Worm (Caenorhabditis elegans) whole organism, L3 larva: ENCODE data around the gene Y46G5A.8.
A peak's percentile ranks its signal among the peaks of the same experiment; 100 is the strongest.
"Not testable (repeated sequence)": the region's sequence is repeated elsewhere in the genome, so short reads cannot be mapped to it uniquely, and the experiment has no call there.

ENCODE experiments used
- R02D3.7 ChIP-seq: fragments of 150-350 bp; optimal IDR thresholded peaks from 2 replicates; lab custom pipeline; 2014; ENCODE audit warnings: missing biosample characterization, missing genetic modification characterization
- ZK546.5 ChIP-seq: sonication (generic microtip); optimal IDR thresholded peaks from 2 replicates; lab custom pipeline; 2017; ENCODE audit warnings: missing biosample characterization, missing genetic modification characterization
- aly-2 ChIP-seq: fragments of 150-350 bp; optimal IDR thresholded peaks from 2 replicates; lab custom pipeline; 2014; ENCODE audit warnings: missing biosample characterization, missing genetic modification characterization
- ama-1 ChIP-seq: fragments of 150-350 bp; optimal IDR thresholded peaks from 2 replicates; lab custom pipeline; 2018
- ceh-16 ChIP-seq: sonication (generic microtip); optimal IDR thresholded peaks from 2 replicates; lab custom pipeline; 2017; ENCODE audit warnings: missing biosample characterization, missing genetic modification characterization
- ceh-9 ChIP-seq: sonication (generic microtip); optimal IDR thresholded peaks from 2 replicates; lab custom pipeline; 2018; ENCODE audit warnings: missing biosample characterization, missing genetic modification characterization
- egl-5 ChIP-seq: fragments of 150-350 bp; optimal IDR thresholded peaks from 2 replicates; lab custom pipeline; 2017; ENCODE audit warnings: missing biosample characterization, missing genetic modification reagents, missing genetic modification characterization, inconsistent platforms
- elt-1 ChIP-seq: fragments of 150-350 bp; optimal IDR thresholded peaks from 2 replicates; lab custom pipeline; 2014; ENCODE audit warnings: missing biosample characterization, missing genetic modification characterization
- elt-2 ChIP-seq: sonication (generic microtip); optimal IDR thresholded peaks from 2 replicates; lab custom pipeline; 2016; ENCODE audit warnings: missing genetic modification reagents, mild to moderate bottlenecking, missing genetic modification characterization, missing compliant biosample characterization
- eor-1 ChIP-seq, 2 experiments: fragments of 150-350 bp; optimal IDR thresholded peaks; 2 replicates each; lab custom pipeline; 2014 to 2018; ENCODE audit warnings: missing biosample characterization in 2 of 2, missing genetic modification characterization in 2 of 2
- fkh-10 ChIP-seq: sonication (generic microtip); optimal IDR thresholded peaks from 2 replicates; lab custom pipeline; 2017; ENCODE audit warnings: missing biosample characterization, missing genetic modification reagents, missing genetic modification characterization
- fkh-2 ChIP-seq: fragments of 150-350 bp; optimal IDR thresholded peaks from 2 replicates; lab custom pipeline; 2014; ENCODE audit warnings: missing biosample characterization, missing genetic modification reagents, missing genetic modification characterization
- hmg-11 ChIP-seq: sonication (generic microtip); optimal IDR thresholded peaks from 2 replicates; lab custom pipeline; 2016; ENCODE audit warnings: missing genetic modification characterization, missing compliant biosample characterization
- lin-15B ChIP-seq: fragments of 150-350 bp; optimal IDR thresholded peaks from 2 replicates; lab custom pipeline; 2014; ENCODE audit warnings: missing biosample characterization, missing genetic modification characterization
- lin-39 ChIP-seq: fragments of 150-350 bp; optimal IDR thresholded peaks from 2 replicates; lab custom pipeline; 2018; ENCODE audit warnings: missing biosample characterization, missing genetic modification reagents, missing genetic modification characterization
- lsy-12 ChIP-seq: sonication (generic microtip); optimal IDR thresholded peaks from 2 replicates; lab custom pipeline; 2016; ENCODE audit warnings: mild to moderate bottlenecking, missing genetic modification characterization, missing compliant biosample characterization
- mdl-1 ChIP-seq: fragments of 150-350 bp; optimal IDR thresholded peaks from 2 replicates; lab custom pipeline; 2014; ENCODE audit warnings: missing biosample characterization, missing genetic modification characterization
- mml-1 ChIP-seq: fragments of 150-350 bp; sonication (generic microtip); optimal IDR thresholded peaks from 3 replicates; lab custom pipeline; 2014; ENCODE audit warnings: missing biosample characterization, missing genetic modification characterization
- nfya-1 ChIP-seq: sonication (generic microtip); optimal IDR thresholded peaks from 2 replicates; lab custom pipeline; 2017; ENCODE audit warnings: missing genetic modification characterization, mild to moderate bottlenecking, missing compliant biosample characterization, antibody characterized with exemption, moderate library complexity; ENCODE audit not compliant: insufficient read depth
- nhr-11 ChIP-seq: fragments of 150-350 bp; optimal IDR thresholded peaks from 2 replicates; lab custom pipeline; 2014; ENCODE audit warnings: missing biosample characterization, missing genetic modification characterization
- nhr-237 ChIP-seq: fragments of 150-350 bp; optimal IDR thresholded peaks from 2 replicates; lab custom pipeline; 2014; ENCODE audit warnings: missing biosample characterization, missing genetic modification characterization
- nhr-25 ChIP-seq: sonication (generic microtip); optimal IDR thresholded peaks from 2 replicates; lab custom pipeline; 2017; ENCODE audit warnings: missing biosample characterization, missing genetic modification characterization
- nhr-28 ChIP-seq: fragments of 150-350 bp; optimal IDR thresholded peaks from 2 replicates; lab custom pipeline; 2014; ENCODE audit warnings: missing biosample characterization, missing genetic modification characterization
- nhr-43 ChIP-seq: sonication (generic microtip); optimal IDR thresholded peaks from 2 replicates; lab custom pipeline; 2016; ENCODE audit warnings: mild to moderate bottlenecking, missing genetic modification characterization, missing compliant biosample characterization; ENCODE audit not compliant: poor library complexity, severe bottlenecking
- nhr-67 ChIP-seq: fragments of 150-350 bp; optimal IDR thresholded peaks from 2 replicates; lab custom pipeline; 2014; ENCODE audit warnings: missing biosample characterization, missing genetic modification characterization
- nhr-76 ChIP-seq: fragments of 150-350 bp; sonication (generic microtip); optimal IDR thresholded peaks from 5 replicates; lab custom pipeline; 2014; ENCODE audit warnings: missing biosample characterization, missing genetic modification characterization
- nhr-77 ChIP-seq: fragments of 150-350 bp; optimal IDR thresholded peaks from 2 replicates; lab custom pipeline; 2014; ENCODE audit warnings: missing biosample characterization, missing genetic modification characterization
- pha-4 ChIP-seq: fragments of 150-350 bp; optimal IDR thresholded peaks from 2 replicates; lab custom pipeline; 2014; ENCODE audit warnings: missing biosample characterization, missing genetic modification reagents, missing genetic modification characterization
- sea-2 ChIP-seq: fragments of 150-350 bp; sonication (generic microtip); optimal IDR thresholded peaks from 4 replicates; lab custom pipeline; 2014; ENCODE audit warnings: missing biosample characterization, missing genetic modification reagents, missing genetic modification characterization
- skn-1 ChIP-seq: fragments of 150-350 bp; optimal IDR thresholded peaks from 2 replicates; lab custom pipeline; 2014; ENCODE audit warnings: missing biosample characterization, missing genetic modification characterization
- snpc-4 ChIP-seq: fragments of 150-350 bp; optimal IDR thresholded peaks from 2 replicates; lab custom pipeline; 2014; ENCODE audit warnings: missing biosample characterization, missing genetic modification characterization
- unc-39 ChIP-seq: sonication (generic microtip); optimal IDR thresholded peaks from 4 replicates; lab custom pipeline; 2017; ENCODE audit warnings: missing biosample characterization, missing genetic modification characterization
- unc-62 ChIP-seq: fragments of 150-350 bp; sonication (generic microtip); optimal IDR thresholded peaks from 4 replicates; lab custom pipeline; 2014; ENCODE audit warnings: missing biosample characterization, missing genetic modification reagents, missing genetic modification characterization

The Y46G5A.8 gene

DNA sequence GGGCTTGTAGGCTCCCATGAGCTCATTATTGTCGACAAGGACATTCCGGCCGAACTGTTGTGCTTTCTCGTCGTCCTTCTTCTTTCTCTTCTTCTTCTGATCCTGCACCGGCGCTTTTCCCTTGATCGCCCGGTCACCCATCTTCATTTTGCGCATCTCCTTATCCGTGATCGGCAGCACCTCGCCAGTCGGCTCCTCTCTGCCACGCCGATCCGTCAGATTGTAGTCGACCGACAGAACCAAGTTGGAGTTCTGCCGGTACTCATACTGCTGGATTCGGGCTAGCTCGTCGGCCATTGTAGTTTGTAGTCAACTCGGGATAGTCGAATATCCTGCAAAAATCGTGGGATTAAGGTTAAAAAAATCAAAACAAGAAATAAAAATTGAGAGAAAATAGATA, 19.6 kb upstream of the Y46G5A.8 start, which contains the start of gene snrp-200:
snrp-200 (minus strand) TSS at position 332 of the 400 bp plus-strand sequence.
- TF ChIP-seq lin-39 (tag; lab: Kevin White, UChicago) (no peak), nhr-11 (tag; lab: Kevin White, UChicago) (no peak), nhr-43 (tag; lab: Kevin White, UChicago) (no peak), mml-1 (no peak), nhr-77 (no peak), ZK546.5 (tag; lab: Kevin White, UChicago) (no peak), sea-2 (GFP tag; lab: Kevin White, UChicago) (no peak), aly-2 (tag; lab: Kevin White, UChicago) (no peak), nhr-76 (tag; lab: Kevin White, UChicago) (no peak)

DNA sequence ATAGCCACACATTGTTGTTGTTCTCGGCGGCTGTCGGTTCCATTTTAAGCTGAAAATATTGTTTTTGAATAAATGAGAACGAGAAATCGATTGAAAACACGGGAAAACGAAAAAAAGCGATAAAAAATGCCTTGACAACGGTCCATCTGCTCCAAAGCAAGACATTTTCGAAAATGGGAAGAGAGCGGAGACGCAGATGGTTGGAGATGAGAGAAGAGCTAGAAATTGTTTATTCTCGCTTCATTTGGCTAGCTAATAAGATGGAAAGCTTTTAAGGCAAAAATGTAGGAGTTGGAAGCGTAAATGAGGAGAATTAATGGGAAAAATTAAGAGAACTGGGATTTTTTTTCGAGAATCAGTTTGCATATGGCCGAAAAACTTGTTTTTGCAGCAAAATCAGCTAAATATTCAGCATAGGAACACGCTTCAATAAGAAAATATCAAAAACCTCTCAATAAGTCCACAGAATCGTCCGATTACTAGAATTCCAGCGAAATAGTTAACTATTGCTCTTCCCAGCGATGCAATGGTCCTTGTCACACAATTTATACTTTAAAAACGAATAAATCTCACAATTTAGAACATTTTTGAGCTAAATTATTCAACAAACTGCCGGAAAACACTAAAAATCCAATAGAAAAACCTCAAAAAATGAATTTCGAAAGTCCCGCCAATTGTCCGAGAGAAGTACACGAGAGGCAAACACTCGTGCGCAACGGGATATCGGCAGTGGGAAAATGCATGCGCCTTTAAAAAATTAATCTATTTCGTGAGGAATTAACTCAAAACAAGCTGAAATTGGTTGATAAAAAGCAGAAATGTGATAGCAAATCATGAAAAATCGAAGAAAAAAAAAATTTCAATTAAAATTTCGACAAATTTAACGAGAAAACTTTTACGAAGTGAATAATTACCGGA, 17.6 kb upstream of the Y46G5A.8 start, which contains the start of gene pisy-1:
pisy-1 (minus strand) TSS at position 51 of the 918 bp plus-strand sequence.
- TF ChIP-seq snpc-4 (tag; lab: Kevin White, UChicago) = peak; percentile 48
- no peak for TF ChIP-seq ama-1 (lab: Kevin White, UChicago)
- TF ChIP-seq pha-4 (tag; lab: Kevin White, UChicago) = peak; percentile 76
- TF ChIP-seq egl-5 = peak; percentile 46
- TF ChIP-seq lin-15B (tag; lab: Kevin White, UChicago) = peak; percentile 77
- TF ChIP-seq nhr-76 (tag; lab: Kevin White, UChicago) = no peak
- peak; percentile 55 for TF ChIP-seq hmg-11 (tag; lab: Kevin White, UChicago)
- peak; percentile 4 for TF ChIP-seq elt-2 (tag; lab: Kevin White, UChicago)
- peak; percentile 49 for TF ChIP-seq lin-39 (tag; lab: Kevin White, UChicago)
- TF ChIP-seq nhr-25 (tag; lab: Kevin White, UChicago) = peak; percentile 4

DNA sequence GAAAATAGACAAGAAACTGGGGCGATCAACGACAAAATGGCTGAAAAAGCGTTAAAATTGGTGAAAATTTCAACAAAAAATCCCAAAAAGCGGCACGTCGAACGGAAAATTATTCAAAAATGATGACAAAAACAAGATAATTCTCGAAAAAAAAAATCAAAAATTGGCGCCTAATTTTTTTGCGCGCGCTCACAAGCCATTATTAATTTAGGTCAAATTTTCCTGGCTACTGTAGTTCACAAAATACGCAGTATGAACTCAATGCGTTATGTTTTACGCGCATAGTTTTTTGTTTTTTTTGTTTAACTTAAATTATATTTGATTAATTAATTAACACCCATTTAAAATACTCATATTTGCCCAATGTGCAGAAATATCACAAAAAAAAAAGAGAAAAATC, 16.8 kb upstream of the Y46G5A.8 start:
- no peak for TF ChIP-seq lin-39 (tag; lab: Kevin White, UChicago)
- TF ChIP-seq nfya-1 (tag; lab: Kevin White, UChicago) = no peak
- no peak for TF ChIP-seq nhr-237 (tag; lab: Kevin White, UChicago)
- no peak for TF ChIP-seq egl-5
- no peak for TF ChIP-seq fkh-2 (tag; lab: Kevin White, UChicago)
- no peak for TF ChIP-seq R02D3.7 (tag; lab: Kevin White, UChicago)
- TF ChIP-seq mdl-1 (tag; lab: Kevin White, UChicago) = no peak
- no peak for TF ChIP-seq ceh-16 (tag; lab: Kevin White, UChicago)

DNA sequence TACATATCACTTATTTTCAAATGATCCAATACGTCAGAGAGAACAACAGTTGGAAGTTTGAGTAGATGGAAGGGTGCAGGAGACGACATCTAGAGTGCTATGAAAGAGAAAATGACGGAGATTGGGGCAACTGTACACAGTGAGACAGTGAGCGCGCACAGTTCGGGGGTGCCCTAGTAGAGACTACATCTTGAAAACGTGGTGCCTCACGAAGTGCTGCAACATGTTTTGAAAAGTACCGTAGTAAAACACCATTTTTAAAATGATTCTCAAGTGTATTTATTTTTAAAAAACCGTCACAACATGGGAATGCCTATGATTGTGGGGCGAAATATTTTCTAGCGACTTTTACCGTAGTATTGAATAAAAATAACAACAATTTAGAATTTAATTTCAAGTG, 2.4 kb upstream of the Y46G5A.8 start, which contains the start of gene Y46G5A.39:
Y46G5A.39 (minus strand) TSS at position 101 of the 400 bp plus-strand sequence.
- not testable (repeated sequence) for TF ChIP-seq nhr-77; elt-1; hmg-11 (tag; lab: Kevin White, UChicago)

DNA sequence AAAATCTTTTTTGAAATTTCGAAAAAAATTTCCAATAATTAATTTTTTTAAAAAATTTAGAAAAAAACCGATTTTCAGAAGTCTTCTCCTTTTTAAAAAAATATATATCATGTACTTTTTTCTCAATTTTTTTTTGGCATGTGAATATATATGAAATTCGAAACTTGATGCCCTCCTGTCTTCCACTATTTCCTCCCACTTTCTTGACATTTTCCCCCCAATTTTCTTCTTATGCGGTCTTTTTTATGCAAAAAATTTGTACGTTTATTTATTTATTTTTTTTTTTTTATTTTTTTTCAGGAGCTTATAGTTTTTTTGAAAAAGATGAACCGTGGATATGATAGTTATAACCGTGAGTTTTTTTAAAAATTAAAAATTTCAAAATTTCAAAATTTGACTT, 4.4 kb downstream of the Y46G5A.8 start, which contains the start of gene cnp-2:
cnp-2 (plus strand) TSS at position 301 of the 400 bp plus-strand sequence.
- TF ChIP-seq nhr-25 (tag; lab: Kevin White, UChicago) = no peak
- no peak for TF ChIP-seq hmg-11 (tag; lab: Kevin White, UChicago)
- no peak for TF ChIP-seq lsy-12

DNA sequence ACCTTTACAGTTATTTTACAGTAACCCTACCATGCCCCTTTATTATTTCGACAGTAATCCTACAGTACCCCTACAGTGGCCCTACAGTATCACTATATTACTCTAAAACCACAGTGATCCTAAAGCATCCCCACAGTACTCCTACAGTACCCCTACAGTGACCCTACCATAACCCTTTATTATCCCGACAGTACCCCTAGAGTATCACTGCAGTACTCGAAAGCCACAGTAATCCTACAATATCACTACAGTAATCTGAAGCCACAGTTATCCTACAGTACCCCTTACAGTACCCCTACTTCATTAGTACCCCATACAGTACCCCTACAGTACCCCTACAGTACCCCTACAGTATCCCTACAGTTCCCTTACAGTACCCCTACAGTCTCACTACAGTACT, 8.3 kb downstream of the Y46G5A.8 start:
- TF ChIP-seq unc-62 (GFP tag; lab: Kevin White, UChicago) (no peak), lsy-12 (no peak), nhr-67 (tag; lab: Kevin White, UChicago) (no peak), snpc-4 (tag; lab: Kevin White, UChicago) (no peak), ceh-9 (no peak), mml-1 (no peak), nhr-28 (tag; lab: Kevin White, UChicago) (no peak), unc-39 (no peak), hmg-11 (tag; lab: Kevin White, UChicago) (no peak), fkh-10 (GFP tag; lab: Kevin White, UChicago) (no peak), mdl-1 (tag; lab: Kevin White, UChicago) (no peak), skn-1 (tag; lab: Kevin White, UChicago) (no peak), ceh-16 (tag; lab: Kevin White, UChicago) (no peak), eor-1 (tag; optimal IDR thresholded peaks at IDR 0.05; lab: Kevin White, UChicago) (no peak)
- TF ChIP-seq, all 47 proteins: peak for 0
